Fruit fly (Drosophila melanogaster) S2 (cell line): Measurements from ENCODE around the gene CG9953.

Source experiments
- CG8478 ChIP-seq: fragments of >200 bp; optimal IDR thresholded peaks from 2 replicates; lab custom pipeline; 2018
- CTCF ChIP-seq, 2 experiments: fragments of >200 bp; optimal IDR thresholded peaks; 2 replicates each; lab custom pipeline; 2018

- TF ChIP-seq CG8478 (lab: Kevin White, UChicago) (no peak), CTCF (optimal IDR thresholded peaks at IDR 0.05; lab: Kevin White, UChicago) (no peak)
Measured at dm6 chr3L:7003132-7003531, 33.7 kb downstream of the CG9953 start.
